Worm (Caenorhabditis elegans) whole organism, mixed stage, embryonic: ENCODE measurements around the gene C55B6.4.

Experiments
- M03D4.4 ChIP-seq: sonication (generic microtip); optimal IDR thresholded peaks from 2 replicates; lab custom pipeline; 2017; ENCODE audit warnings: mild to moderate bottlenecking, missing genetic modification characterization, missing compliant biosample characterization
- bed-3 ChIP-seq: fragments of 200-800 bp; sonication (Bioruptor generic); optimal IDR thresholded peaks from 3 replicates; lab custom pipeline; 2018; ENCODE audit warnings: mild to moderate bottlenecking, missing genetic modification characterization, moderate library complexity, missing compliant biosample characterization
- blmp-1 ChIP-seq: fragments of 150-350 bp; optimal IDR thresholded peaks from 2 replicates; lab custom pipeline; 2014; ENCODE audit warnings: missing biosample characterization, missing genetic modification characterization
- ceh-39 ChIP-seq: fragments of 150-350 bp; optimal IDR thresholded peaks from 2 replicates; lab custom pipeline; 2014; ENCODE audit warnings: missing biosample characterization, missing genetic modification characterization
- ceh-43 ChIP-seq: fragments of 200-800 bp; sonication (Bioruptor generic); optimal IDR thresholded peaks from 2 replicates; lab custom pipeline; 2018; ENCODE audit warnings: mild to moderate bottlenecking, missing genetic modification characterization, moderate library complexity, missing compliant biosample characterization
- ceh-83 ChIP-seq: fragments of 200-800 bp; sonication (Bioruptor generic); optimal IDR thresholded peaks from 2 replicates; lab custom pipeline; 2018; ENCODE audit warnings: mild to moderate bottlenecking, missing genetic modification characterization, missing compliant biosample characterization
- ces-1 ChIP-seq: fragments of 150-350 bp; optimal IDR thresholded peaks from 2 replicates; lab custom pipeline; 2014; ENCODE audit warnings: missing biosample characterization, missing genetic modification reagents, missing genetic modification characterization
- cnd-1 ChIP-seq: fragments of 200-800 bp; sonication (Bioruptor generic); optimal IDR thresholded peaks from 2 replicates; lab custom pipeline; 2018; ENCODE audit warnings: mild to moderate bottlenecking, missing genetic modification characterization, missing compliant biosample characterization
- drap-1 ChIP-seq: fragments of 200-800 bp; sonication (Bioruptor generic); optimal IDR thresholded peaks from 3 replicates; lab custom pipeline; 2018; ENCODE audit warnings: mild to moderate bottlenecking, missing genetic modification characterization, missing compliant biosample characterization
- elt-1 ChIP-seq: sonication (generic microtip); optimal IDR thresholded peaks from 2 replicates; lab custom pipeline; 2017; ENCODE audit warnings: missing genetic modification characterization, mild to moderate bottlenecking, missing compliant biosample characterization, antibody characterized with exemption, moderate library complexity, borderline replicate concordance; ENCODE audit not compliant: insufficient read depth
- elt-3 ChIP-seq: fragments of 150-350 bp; optimal IDR thresholded peaks from 2 replicates; lab custom pipeline; 2014; ENCODE audit warnings: missing biosample characterization, missing genetic modification characterization
- flh-1 ChIP-seq: fragments of 200-800 bp; sonication (Bioruptor generic); optimal IDR thresholded peaks from 2 replicates; lab custom pipeline; 2018; ENCODE audit warnings: mild to moderate bottlenecking, missing genetic modification characterization, moderate library complexity, missing compliant biosample characterization
- hlh-1 ChIP-seq: fragments of 150-350 bp; optimal IDR thresholded peaks from 2 replicates; lab custom pipeline; 2014; ENCODE audit warnings: missing biosample characterization, missing genetic modification reagents, missing genetic modification characterization
- lin-13 ChIP-seq: fragments of 150-350 bp; optimal IDR thresholded peaks from 2 replicates; lab custom pipeline; 2014; ENCODE audit warnings: missing biosample characterization, missing genetic modification characterization
- lin-32 ChIP-seq: fragments of 200-800 bp; sonication (Bioruptor generic); optimal IDR thresholded peaks from 2 replicates; lab custom pipeline; 2018; ENCODE audit warnings: mild to moderate bottlenecking, missing genetic modification characterization, missing compliant biosample characterization
- lsy-2 ChIP-seq: fragments of 150-350 bp; optimal IDR thresholded peaks from 2 replicates; lab custom pipeline; 2014; ENCODE audit warnings: missing biosample characterization, missing genetic modification characterization
- mep-1 ChIP-seq: fragments of 150-350 bp; optimal IDR thresholded peaks from 2 replicates; lab custom pipeline; 2017; ENCODE audit warnings: missing biosample characterization, missing genetic modification reagents, missing genetic modification characterization, inconsistent platforms
- nhr-2 ChIP-seq: fragments of 150-350 bp; optimal IDR thresholded peaks from 2 replicates; lab custom pipeline; 2014; ENCODE audit warnings: missing biosample characterization, missing genetic modification characterization
- nhr-237 ChIP-seq: fragments of 150-350 bp; optimal IDR thresholded peaks from 2 replicates; lab custom pipeline; 2014; ENCODE audit warnings: missing biosample characterization, missing genetic modification characterization
- nhr-28 ChIP-seq: fragments of 150-350 bp; optimal IDR thresholded peaks from 2 replicates; lab custom pipeline; 2014; ENCODE audit warnings: missing biosample characterization, missing genetic modification characterization
- nhr-76 ChIP-seq: sonication (generic microtip); optimal IDR thresholded peaks from 2 replicates; lab custom pipeline; 2017; ENCODE audit warnings: missing biosample characterization, missing genetic modification characterization
- pha-4 ChIP-seq: fragments of 150-350 bp; optimal IDR thresholded peaks from 2 replicates; lab custom pipeline; 2018; ENCODE audit warnings: missing biosample characterization, missing genetic modification reagents, missing genetic modification characterization
- sem-2 ChIP-seq: fragments of 200-800 bp; sonication (Bioruptor generic); optimal IDR thresholded peaks from 2 replicates; lab custom pipeline; 2018; ENCODE audit warnings: mild to moderate bottlenecking, missing genetic modification characterization, missing compliant biosample characterization
- snpc-4 ChIP-seq: fragments of 150-350 bp; optimal IDR thresholded peaks from 2 replicates; lab custom pipeline; 2014; ENCODE audit warnings: missing biosample characterization, missing genetic modification characterization
- sptf-1 ChIP-seq: sonication (generic microtip); optimal IDR thresholded peaks from 2 replicates; lab custom pipeline; 2017; ENCODE audit warnings: mild to moderate bottlenecking, missing genetic modification characterization, moderate library complexity, missing compliant biosample characterization
- tbx-8 ChIP-seq: fragments of 200-800 bp; sonication (Bioruptor generic); optimal IDR thresholded peaks from 2 replicates; lab custom pipeline; 2018; ENCODE audit warnings: mild to moderate bottlenecking, missing genetic modification characterization, moderate library complexity, missing compliant biosample characterization
- unc-120 ChIP-seq: sonication (generic microtip); optimal IDR thresholded peaks from 2 replicates; lab custom pipeline; 2017; ENCODE audit warnings: missing genetic modification characterization, missing compliant biosample characterization; ENCODE audit not compliant: poor library complexity, severe bottlenecking
- unc-39 ChIP-seq: fragments of 150-350 bp; optimal IDR thresholded peaks from 2 replicates; lab custom pipeline; 2014; ENCODE audit warnings: missing biosample characterization, missing genetic modification characterization
- unc-62 ChIP-seq: fragments of 150-350 bp; optimal IDR thresholded peaks from 2 replicates; lab custom pipeline; 2014; ENCODE audit warnings: missing biosample characterization, missing genetic modification reagents, missing genetic modification characterization
- zip-8 ChIP-seq: fragments of 150-350 bp; optimal IDR thresholded peaks from 2 replicates; lab custom pipeline; 2014; ENCODE audit warnings: missing biosample characterization, missing genetic modification characterization

C55B6.4 gene

ce11 chrX:7210467-7211107, 23.1 kb upstream of the C55B6.4 start:
- TF ChIP-seq unc-62 (no peak), drap-1 (GFP tag; lab: Kevin White, UChicago) (no peak), hlh-1 (tag; lab: Kevin White, UChicago) (peak; percentile 41), lsy-2 (no peak), nhr-2 (no peak), unc-39 (tag; lab: Kevin White, UChicago) (no peak)

ce11 chrX:7209151-7209550, 21.6 kb upstream of the C55B6.4 start:
- TF ChIP-seq ceh-43 (GFP tag; lab: Kevin White, UChicago) (no peak), elt-1 (no peak), lin-32 (peak; percentile 80), unc-39 (tag; lab: Kevin White, UChicago) (no peak), nhr-28 (tag; lab: Kevin White, UChicago) (no peak), blmp-1 (no peak), nhr-237 (tag; lab: Kevin White, UChicago) (no peak), sptf-1 (tag; lab: Kevin White, UChicago) (no peak), lsy-2 (no peak), bed-3 (GFP tag; lab: Kevin White, UChicago) (no peak), nhr-2 (no peak), cnd-1 (peak; percentile 87), mep-1 (tag; lab: Kevin White, UChicago) (no peak), pha-4 (tag; lab: Kevin White, UChicago) (no peak), flh-1 (GFP tag; lab: Kevin White, UChicago) (no peak), elt-3 (tag; lab: Kevin White, UChicago) (no peak), ces-1 (GFP tag; lab: Kevin White, UChicago) (peak; percentile 30)

- TF ChIP-seq bed-3 (GFP tag; lab: Kevin White, UChicago) (no peak), snpc-4 (tag; lab: Kevin White, UChicago) (no peak), ceh-43 (GFP tag; lab: Kevin White, UChicago) (no peak), lin-13 (tag; lab: Kevin White, UChicago) (no peak), nhr-28 (tag; lab: Kevin White, UChicago) (no peak), ceh-39 (tag; lab: Kevin White, UChicago) (no peak), cnd-1 (no peak), elt-3 (tag; lab: Kevin White, UChicago) (no peak), drap-1 (GFP tag; lab: Kevin White, UChicago) (no peak), blmp-1 (no peak), nhr-76 (tag; lab: Kevin White, UChicago) (no peak), hlh-1 (tag; lab: Kevin White, UChicago) (no peak), ceh-83 (GFP tag; lab: Kevin White, UChicago) (no peak), ces-1 (GFP tag; lab: Kevin White, UChicago) (no peak), unc-120 (tag; lab: Kevin White, UChicago) (no peak)
Measured at ce11 chrX:7206419-7206818, 18.9 kb upstream of the C55B6.4 start, which contains the start of gene ZK867.2. Gene ZK867.2, plus strand, starts transcription at chrX:7206719.

- TF ChIP-seq lin-13 (tag; lab: Kevin White, UChicago) = no peak
- no peak for TF ChIP-seq sem-2 (GFP tag; lab: Kevin White, UChicago)
- TF ChIP-seq tbx-8 (GFP tag; lab: Kevin White, UChicago) = no peak
- TF ChIP-seq nhr-28 (tag; lab: Kevin White, UChicago) = no peak
- TF ChIP-seq M03D4.4 (tag; lab: Kevin White, UChicago) = no peak
- TF ChIP-seq drap-1 (GFP tag; lab: Kevin White, UChicago) = no peak
- TF ChIP-seq nhr-76 (tag; lab: Kevin White, UChicago) = no peak
Measured at ce11 chrX:7205195-7205594, 17.7 kb upstream of the C55B6.4 start, which contains the start of gene C55B6.5. Gene C55B6.5, minus strand, starts transcription at chrX:7205295.

ce11 chrX:7204175-7204574, 16.7 kb upstream of the C55B6.4 start:
- TF ChIP-seq tbx-8 (GFP tag; lab: Kevin White, UChicago) (no peak), nhr-28 (tag; lab: Kevin White, UChicago) (no peak), ceh-83 (GFP tag; lab: Kevin White, UChicago) (no peak), bed-3 (GFP tag; lab: Kevin White, UChicago) (no peak), ces-1 (GFP tag; lab: Kevin White, UChicago) (no peak), zip-8 (tag; lab: Kevin White, UChicago) (peak; percentile 95)
